Worm (Caenorhabditis elegans) whole organism, L4/young adult: Measurements from ENCODE around the gene H03G16.6.

Experiments
- W03F9.2 ChIP-seq: fragments of 150-350 bp; optimal IDR thresholded peaks from 2 replicates; lab custom pipeline; 2014; ENCODE audit warnings: missing biosample characterization, missing genetic modification characterization
- dao-5 ChIP-seq: sonication (generic microtip); optimal IDR thresholded peaks from 2 replicates; lab custom pipeline; 2016; ENCODE audit warnings: missing genotype, missing genetic modification characterization, moderate library complexity, missing compliant biosample characterization
- him-1 ChIP-seq: sonication (generic microtip); optimal IDR thresholded peaks from 2 replicates; lab custom pipeline; 2016; ENCODE audit warnings: missing genotype, missing genetic modification reagents, missing genetic modification characterization, missing compliant biosample characterization

ce11 chrX:15087752-15088151 lies 35.3 kb downstream of the H03G16.6 start:
- TF ChIP-seq dao-5: no peak
- TF ChIP-seq him-1 (tag; lab: Kevin White, UChicago): no peak
- no peak for TF ChIP-seq W03F9.2
